Fruit fly (Drosophila melanogaster): ENCODE data around the gene SNF4Agamma.
A peak's percentile ranks its signal among the peaks of the same experiment; 100 is the strongest.

SNF4Agamma gene

dm6 chr3R:21218733-21219165, 78.2 kb downstream of the SNF4Agamma start, which contains the start of the genes Smyd5 and Oga (continued):
- TF ChIP-seq aop (GFP tag; IDR thresholded peaks at IDR 0.05) (no peak), CG2202 (tag; optimal IDR thresholded peaks at IDR 0.05) (no peak), CG2678 (tag; optimal IDR thresholded peaks at IDR 0.05) (no peak), CG1832 (GFP tag; optimal IDR thresholded peaks at IDR 0.05) (no peak), pfk (GFP tag; optimal IDR thresholded peaks at IDR 0.05) (no peak), CG1603 (tag; optimal IDR thresholded peaks at IDR 0.05) (peak; percentile 65), CG14441 (GFP tag; IDR thresholded peaks at IDR 0.05) (no peak), CG17186 (GFP tag; optimal IDR thresholded peaks at IDR 0.05) (peak; percentile 50), ab (GFP tag; optimal IDR thresholded peaks at IDR 0.05) (no peak), grau (tag; optimal IDR thresholded peaks at IDR 0.05) (peak; percentile 46), vfl (GFP tag; optimal IDR thresholded peaks at IDR 0.05) (no peak), Oaz (GFP tag; IDR thresholded peaks at IDR 0.05) (no peak), crol (GFP tag; IDR thresholded peaks at IDR 0.05) (no peak), lmd (GFP tag; IDR thresholded peaks at IDR 0.05) (no peak), CG3281 (GFP tag; optimal IDR thresholded peaks at IDR 0.05) (peak; percentile 1), CG4854 (GFP tag; optimal IDR thresholded peaks at IDR 0.05) (peak; percentile 23), CG12071 (GFP tag; optimal IDR thresholded peaks at IDR 0.05) (no peak), D19A (tag; optimal IDR thresholded peaks at IDR 0.05) (no peak), cg (GFP tag; optimal IDR thresholded peaks at IDR 0.05) (no peak), zen2 (GFP tag; IDR thresholded peaks at IDR 0.05; ENCODE audit: partially characterized antibody) (peak; percentile 89), CG4404 (GFP tag; IDR thresholded peaks at IDR 0.05) (no peak), HLHmδ (GFP tag; optimal IDR thresholded peaks at IDR 0.05) (no peak), Nf-YB (GFP tag; optimal IDR thresholded peaks at IDR 0.05) (no peak), CG3995 (GFP tag; optimal IDR thresholded peaks at IDR 0.05) (no peak), Dad (GFP tag; optimal IDR thresholded peaks at IDR 0.05) (peak; percentile 29), sna (GFP tag; IDR thresholded peaks at IDR 0.05; ENCODE audit: partially characterized antibody) (peak; percentile 88), CG10979 (tag; optimal IDR thresholded peaks at IDR 0.05) (no peak), otp (GFP tag; IDR thresholded peaks at IDR 0.05) (no peak), dmrt99B (tag; optimal IDR thresholded peaks at IDR 0.05) (no peak), CG2712 (tag; optimal IDR thresholded peaks at IDR 0.05) (peak; percentile 32), Chrac-16 (GFP tag; optimal IDR thresholded peaks at IDR 0.05) (peak; percentile 24), MESR4 (GFP tag; optimal IDR thresholded peaks at IDR 0.05) (peak; percentile 49), CG3838 (GFP tag; optimal IDR thresholded peaks at IDR 0.05) (no peak), CG11696 (GFP tag; IDR thresholded peaks at IDR 0.05) (no peak), CG6813 (GFP tag; optimal IDR thresholded peaks at IDR 0.05) (no peak), nerfin-2 (GFP tag; IDR thresholded peaks at IDR 0.05; ENCODE audit: partially characterized antibody) (peak; percentile 93), CG7839 (tag; optimal IDR thresholded peaks at IDR 0.05) (peak; percentile 30), Hmx (GFP tag; optimal IDR thresholded peaks at IDR 0.05) (no peak), E2f1 (GFP tag; IDR thresholded peaks at IDR 0.05) (no peak), CG15601 (tag; optimal IDR thresholded peaks at IDR 0.05) (no peak), Fer3 (tag; optimal IDR thresholded peaks at IDR 0.05) (no peak), BtbVII (GFP tag; optimal IDR thresholded peaks at IDR 0.05) (no peak), CG31365 (tag; optimal IDR thresholded peaks at IDR 0.05) (no peak), fru (optimal IDR thresholded peaks at IDR 0.05) (no peak), bowl (GFP tag; IDR thresholded peaks at IDR 0.05) (no peak), HmgD (GFP tag; optimal IDR thresholded peaks at IDR 0.05) (peak; percentile 17), caup (GFP tag; optimal IDR thresholded peaks at IDR 0.05; ENCODE audit: severe bottlenecking) (no peak), E2f2 (GFP tag; IDR thresholded peaks at IDR 0.05) (peak; percentile 55), Bgb (GFP tag; IDR thresholded peaks at IDR 0.05; ENCODE audit: partially characterized antibody) (peak; percentile 97), org-1 (GFP tag; optimal IDR thresholded peaks at IDR 0.05) (no peak), Opbp (GFP tag; IDR thresholded peaks at IDR 0.05; ENCODE audit: partially characterized antibody) (peak; percentile 95)
